Fruit fly (Drosophila melanogaster) S2 (cell line): ENCODE data around the gene Cul5.

Experiments used
- CG8478 ChIP-seq: fragments of >200 bp; optimal IDR thresholded peaks from 2 replicates; lab custom pipeline; 2018
- CTCF ChIP-seq, 2 experiments: fragments of >200 bp; optimal IDR thresholded peaks; 2 replicates each; lab custom pipeline; 2018

DNA sequence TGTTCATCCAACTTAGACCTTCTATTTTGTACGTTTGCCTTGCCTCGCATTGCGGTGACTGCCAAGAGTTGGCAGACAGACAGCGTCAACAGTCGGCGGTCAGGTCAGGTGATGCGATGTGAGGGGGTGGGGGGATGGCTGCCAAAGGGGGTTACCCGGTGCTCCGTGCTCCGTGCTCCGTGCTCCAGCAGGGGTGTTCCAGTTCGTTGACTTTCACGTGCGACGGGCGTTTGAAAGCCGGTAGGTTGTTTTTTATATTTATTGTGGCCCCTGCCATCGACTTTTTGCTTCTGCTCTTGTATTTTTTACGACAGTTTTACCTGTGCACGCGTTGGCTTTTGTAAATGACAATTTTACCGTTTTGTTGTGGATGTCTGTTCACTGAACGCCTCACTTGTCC is 19.3 kb upstream of the Cul5 start:
- TF ChIP-seq CTCF (optimal IDR thresholded peaks at IDR 0.05; lab: Kevin White, UChicago), result no peak
- no peak for TF ChIP-seq CG8478
